Fruit fly (Drosophila melanogaster) whole organism, embryonic: ENCODE measurements around the gene CG2931.
A peak's percentile ranks its signal among the peaks of the same experiment; 100 is the strongest.

Source experiments
- Aef1 ChIP-seq: fragments of 200-800 bp; sonication (Bioruptor generic); IDR thresholded peaks from 3 replicates; pipeline ENCODE4 v1.3.6; 2022; ENCODE audit warnings: missing biosample characterization, missing genetic modification characterization
- CG10209 ChIP-seq: fragments of 200-800 bp; sonication (Bioruptor generic); optimal IDR thresholded peaks from 3 replicates; lab custom pipeline; 2017; ENCODE audit warnings: missing biosample characterization, mild to moderate bottlenecking, missing genetic modification characterization, missing genetic modification reagents
- CG11398 ChIP-seq: fragments of 200-800 bp; sonication (Bioruptor generic); optimal IDR thresholded peaks from 2 replicates; lab custom pipeline; 2016; ENCODE audit warnings: missing biosample characterization, missing genetic modification characterization
- CG12071 ChIP-seq: fragments of 200-800 bp; sonication (Bioruptor generic); optimal IDR thresholded peaks from 3 replicates; lab custom pipeline; 2018; ENCODE audit warnings: missing biosample characterization, mild to moderate bottlenecking, missing genetic modification characterization
- CG12769 ChIP-seq: fragments of 200-800 bp; sonication (Bioruptor generic); optimal IDR thresholded peaks from 2 replicates; lab custom pipeline; 2019; ENCODE audit warnings: missing biosample characterization, mild to moderate bottlenecking, missing genetic modification characterization, moderate library complexity
- CG14965 ChIP-seq: fragments of 200-800 bp; sonication (Bioruptor generic); optimal IDR thresholded peaks from 2 replicates; lab custom pipeline; 2016; ENCODE audit warnings: missing biosample characterization, missing genetic modification characterization, borderline replicate concordance
- CG15601 ChIP-seq: fragments of 200-800 bp; sonication (Bioruptor generic); optimal IDR thresholded peaks from 3 replicates; lab custom pipeline; 2019; ENCODE audit warnings: missing biosample characterization, mild to moderate bottlenecking, missing genetic modification characterization, moderate library complexity
- CG16863 ChIP-seq: fragments of 200-800 bp; sonication (Bioruptor generic); optimal IDR thresholded peaks from 3 replicates; lab custom pipeline; 2016; ENCODE audit warnings: missing biosample characterization, missing genetic modification characterization
- CG18476 ChIP-seq: fragments of 200-800 bp; sonication (Bioruptor generic); optimal IDR thresholded peaks from 2 replicates; lab custom pipeline; 2016; ENCODE audit warnings: missing biosample characterization, mild to moderate bottlenecking, missing genetic modification characterization
- CG2116 ChIP-seq: fragments of 200-800 bp; sonication (Bioruptor generic); optimal IDR thresholded peaks from 3 replicates; lab custom pipeline; 2018; ENCODE audit warnings: missing biosample characterization, mild to moderate bottlenecking, missing genetic modification characterization
- CG2712 ChIP-seq: fragments of 200-800 bp; optimal IDR thresholded peaks from 3 replicates; lab custom pipeline; 2019; ENCODE audit warnings: missing biosample characterization, mild to moderate bottlenecking, missing genetic modification characterization, moderate library complexity
- CG2875 ChIP-seq: fragments of 200-800 bp; sonication (Bioruptor generic); optimal IDR thresholded peaks from 2 replicates; lab custom pipeline; 2017; ENCODE audit warnings: missing biosample characterization, mild to moderate bottlenecking, missing genetic modification characterization, missing genetic modification reagents
- CG2889 ChIP-seq: fragments of 200-800 bp; sonication (Bioruptor generic); IDR thresholded peaks from 3 replicates; pipeline ENCODE4 v1.3.6; 2022; ENCODE audit warnings: missing biosample characterization, missing genetic modification characterization
- CG31441 ChIP-seq: fragments of 200-800 bp; sonication (Bioruptor generic); IDR thresholded peaks from 2 replicates; pipeline ENCODE4 v1.3.6; 2022; ENCODE audit warnings: missing biosample characterization, missing genetic modification characterization
- CG4328 ChIP-seq: fragments of 200-800 bp; sonication (Bioruptor generic); optimal IDR thresholded peaks from 3 replicates; lab custom pipeline; 2017; ENCODE audit warnings: missing biosample characterization, missing genetic modification reagents, missing genetic modification characterization
- CG4707 ChIP-seq: fragments of 200-800 bp; sonication (Bioruptor generic); optimal IDR thresholded peaks from 2 replicates; lab custom pipeline; 2018; ENCODE audit warnings: missing biosample characterization, mild to moderate bottlenecking, missing genetic modification characterization, moderate library complexity
- CG7357 ChIP-seq: fragments of 200-800 bp; sonication (Bioruptor generic); IDR thresholded peaks from 3 replicates; pipeline ENCODE4 v1.3.6; 2022; ENCODE audit warnings: missing biosample characterization, missing genetic modification characterization
- CG7786 ChIP-seq: fragments of 200-800 bp; sonication (Bioruptor generic); optimal IDR thresholded peaks from 2 replicates; lab custom pipeline; 2016; ENCODE audit warnings: missing biosample characterization, missing genetic modification characterization
- CG7987 ChIP-seq: fragments of 200-800 bp; sonication (Bioruptor generic); optimal IDR thresholded peaks from 2 replicates; lab custom pipeline; 2018; ENCODE audit warnings: missing biosample characterization, mild to moderate bottlenecking, missing genetic modification characterization, moderate library complexity
- CG8388 ChIP-seq: fragments of 200-800 bp; sonication (Bioruptor generic); optimal IDR thresholded peaks from 2 replicates; lab custom pipeline; 2019; ENCODE audit warnings: missing biosample characterization, mild to moderate bottlenecking, missing genetic modification characterization, moderate library complexity
- Fer3 ChIP-seq: fragments of 200-800 bp; sonication (Bioruptor generic); optimal IDR thresholded peaks from 2 replicates; lab custom pipeline; 2018; ENCODE audit warnings: missing biosample characterization, mild to moderate bottlenecking, missing genetic modification characterization, moderate library complexity
- H2.0 ChIP-seq: fragments of 200-800 bp; sonication (Bioruptor generic); IDR thresholded peaks from 2 replicates; pipeline ENCODE4 v1.3.6; 2022; ENCODE audit warnings: missing biosample characterization, missing genetic modification characterization
- HLH54F ChIP-seq: fragments of 200-800 bp; sonication (Bioruptor generic); optimal IDR thresholded peaks from 3 replicates; lab custom pipeline; 2016; ENCODE audit warnings: missing biosample characterization, missing genetic modification characterization
- Hr3 ChIP-seq: fragments of 200-800 bp; sonication (Bioruptor generic); optimal IDR thresholded peaks from 3 replicates; lab custom pipeline; 2016; ENCODE audit warnings: missing biosample characterization, missing genetic modification characterization
- Hr78 ChIP-seq, 2 experiments: fragments of 200-800 bp in 1 of 2; fragments of >200 bp in 1 of 2; sonication (Bioruptor generic) in 1 of 2; optimal IDR thresholded peaks; 2 replicates each; lab custom pipeline; 2017 to 2019; ENCODE audit warnings: missing biosample characterization in 2 of 2, missing genetic modification characterization in 2 of 2, mild to moderate bottlenecking in 1 of 2, moderate library complexity in 1 of 2
- Jarid2 ChIP-seq: fragments of 200-800 bp; sonication (Bioruptor generic); optimal IDR thresholded peaks from 3 replicates; lab custom pipeline; 2017; ENCODE audit warnings: mild to moderate bottlenecking, missing biosample characterization, missing genetic modification reagents, missing genetic modification characterization
- MTF-1 ChIP-seq: fragments of 200-800 bp; sonication (Bioruptor generic); optimal IDR thresholded peaks from 2 replicates; lab custom pipeline; 2018; ENCODE audit warnings: missing biosample characterization, mild to moderate bottlenecking, missing genetic modification characterization, borderline replicate concordance
- PHDP ChIP-seq: fragments of 200-800 bp; sonication (Bioruptor generic); optimal IDR thresholded peaks from 3 replicates; lab custom pipeline; 2018; ENCODE audit warnings: missing biosample characterization, mild to moderate bottlenecking, missing genetic modification characterization, moderate library complexity
- Stat92E ChIP-seq, 3 experiments: fragments of >200 bp in 2 of 3; fragments of 200-800 bp in 1 of 3; sonication (Bioruptor generic) in 1 of 3; optimal IDR thresholded peaks; 2 replicates each; lab custom pipeline; 2017 to 2019; ENCODE audit warnings: missing biosample characterization in 3 of 3, missing genetic modification characterization in 3 of 3, mild to moderate bottlenecking in 1 of 3, moderate library complexity in 1 of 3
- Trl ChIP-seq, 3 experiments: fragments of >200 bp in 2 of 3; fragments of 200-800 bp in 1 of 3; sonication (Bioruptor generic) in 1 of 3; optimal IDR thresholded peaks; 2 replicates in 1 of 3; 3 replicates in 2 of 3; lab custom pipeline; 2016 to 2017; ENCODE audit warnings: missing biosample characterization in 1 of 3, missing genetic modification characterization in 1 of 3
- ara ChIP-seq: fragments of 200-800 bp; sonication (Bioruptor generic); IDR thresholded peaks from 2 replicates; pipeline ENCODE4 v1.3.6; 2022; ENCODE audit warnings: missing biosample characterization, missing genetic modification characterization
- ase ChIP-seq: fragments of 200-800 bp; sonication (Bioruptor generic); IDR thresholded peaks from 3 replicates; pipeline ENCODE4 v1.3.6; 2022; ENCODE audit warnings: missing biosample characterization, missing genetic modification characterization
- croc ChIP-seq: fragments of 200-800 bp; sonication (Bioruptor generic); conservative IDR thresholded peaks from 3 replicates; pipeline ENCODE4 v1.3.6; 2022; ENCODE audit warnings: missing biosample characterization, missing genetic modification characterization
- dan ChIP-seq: fragments of 200-800 bp; sonication (Bioruptor generic); IDR thresholded peaks from 2 replicates; pipeline ENCODE4 v1.3.6; 2022; ENCODE audit warnings: missing biosample characterization, missing genetic modification characterization
- gro ChIP-seq: fragments of 200-800 bp; sonication (Bioruptor generic); optimal IDR thresholded peaks from 2 replicates; lab custom pipeline; 2016; ENCODE audit warnings: missing biosample characterization, missing genetic modification characterization
- hkb ChIP-seq, 2 experiments: fragments of 200-800 bp in 1 of 2; fragments of >200 bp in 1 of 2; sonication (Bioruptor generic) in 1 of 2; IDR thresholded peaks in 1 of 2; optimal IDR thresholded peaks in 1 of 2; 2 replicates each; pipeline versions ENCODE4 v1.3.6 to Lab custom; 2017 to 2022; ENCODE audit warnings: missing biosample characterization in 1 of 2, missing genetic modification characterization in 1 of 2
- kah ChIP-seq: fragments of 200-800 bp; sonication (Bioruptor generic); optimal IDR thresholded peaks from 2 replicates; lab custom pipeline; 2018; ENCODE audit warnings: missing biosample characterization, mild to moderate bottlenecking, missing genetic modification characterization
- pros ChIP-seq: fragments of 200-800 bp; sonication (Bioruptor generic); optimal IDR thresholded peaks from 3 replicates; lab custom pipeline; 2019; ENCODE audit warnings: missing biosample characterization, mild to moderate bottlenecking, missing genetic modification characterization, moderate library complexity
- pum ChIP-seq: fragments of 200-800 bp; sonication (Bioruptor generic); optimal IDR thresholded peaks from 2 replicates; lab custom pipeline; 2016; ENCODE audit warnings: missing biosample characterization, missing genetic modification characterization
- row ChIP-seq: fragments of 200-800 bp; sonication (Bioruptor generic); IDR thresholded peaks from 3 replicates; pipeline ENCODE4 v1.3.6; 2022; ENCODE audit warnings: missing biosample characterization, missing genetic modification characterization
- schlank ChIP-seq: fragments of 200-800 bp; sonication (Bioruptor generic); optimal IDR thresholded peaks from 2 replicates; lab custom pipeline; 2018; ENCODE audit warnings: missing biosample characterization, mild to moderate bottlenecking, missing genetic modification characterization
- scrt ChIP-seq: fragments of 200-800 bp; sonication (Bioruptor generic); optimal IDR thresholded peaks from 2 replicates; lab custom pipeline; 2018; ENCODE audit warnings: missing biosample characterization, mild to moderate bottlenecking, missing genetic modification characterization, moderate library complexity
- sens ChIP-seq: fragments of 200-800 bp; sonication (Bioruptor generic); peaks from one replicate; lab custom pipeline; 2016; ENCODE audit warnings: missing biosample characterization, missing genetic modification characterization
- tin ChIP-seq: fragments of 200-800 bp; sonication (Bioruptor generic); optimal IDR thresholded peaks from 3 replicates; lab custom pipeline; 2016; ENCODE audit warnings: missing biosample characterization, missing genetic modification characterization
- tio ChIP-seq: fragments of 200-800 bp; sonication (Bioruptor generic); optimal IDR thresholded peaks from 2 replicates; lab custom pipeline; 2017; ENCODE audit warnings: missing biosample characterization, missing genetic modification characterization, inconsistent platforms
- tll ChIP-seq, 2 experiments: fragments of 200-800 bp in 1 of 2; fragments of >200 bp in 1 of 2; sonication (Bioruptor generic) in 1 of 2; optimal IDR thresholded peaks; 2 replicates each; lab custom pipeline; 2017 to 2019; ENCODE audit warnings: missing biosample characterization in 2 of 2, missing genetic modification characterization in 2 of 2, mild to moderate bottlenecking in 1 of 2, moderate library complexity in 1 of 2
- trem ChIP-seq: fragments of 200-800 bp; optimal IDR thresholded peaks from 3 replicates; lab custom pipeline; 2019; ENCODE audit warnings: missing biosample characterization, mild to moderate bottlenecking, missing genetic modification characterization, moderate library complexity
- ttk ChIP-seq: fragments of 200-800 bp; sonication (Bioruptor generic); IDR thresholded peaks from 2 replicates; pipeline ENCODE4 v2.1.2; 2022; ENCODE audit warnings: missing biosample characterization, missing genetic modification characterization

CG2931 gene

dm6 chr3R:5565623-5566022 lies 2.8 kb downstream of the CG2931 start (continued):
- TF ChIP-seq pros (GFP tag; lab: Kevin White, UChicago) (no peak), gro (GFP tag; lab: Kevin White, UChicago) (peak; percentile 82), CG7357 (GFP tag; lab: Robert Waterston, UW) (peak; percentile 68; the same call in 2 of the 3 replicates), Fer3 (tag; lab: Kevin White, UChicago) (peak; percentile 85), PHDP (tag; lab: Kevin White, UChicago) (peak; percentile 76), tio (no peak), trem (tag; lab: Kevin White, UChicago) (no peak), CG2889 (GFP tag; lab: Robert Waterston, UW) (peak; percentile 73; the same call in 2 of the 3 replicates), Hr3 (GFP tag; lab: Kevin White, UChicago) (peak; percentile 74), CG14965 (peak; percentile 36), CG4707 (peak; percentile 19), Trl (optimal IDR thresholded peaks at IDR 0.05; lab: Kevin White, UChicago) (no peak), Trl (GFP tag; optimal IDR thresholded peaks at IDR 0.05; lab: Kevin White, UChicago) (peak; percentile 37), tll (GFP tag; optimal IDR thresholded peaks at IDR 0.05; lab: Kevin White, UChicago) (no peak), CG10209 (peak; percentile 82), CG15601 (tag; lab: Kevin White, UChicago) (peak; percentile 33), ase (peak; percentile 90), Hr78 (GFP tag; optimal IDR thresholded peaks at IDR 0.05; lab: Kevin White, UChicago) (no peak), ara (GFP tag; lab: Robert Waterston, UW) (peak; percentile 83), tin (GFP tag; lab: Kevin White, UChicago) (peak; percentile 59), croc (GFP tag; lab: Robert Waterston, UW) (peak; percentile 56; the same call in 2 of the 3 replicates), row (peak; percentile 92), Aef1 (GFP tag; lab: Robert Waterston, UW) (peak; percentile 86), hkb (optimal IDR thresholded peaks at IDR 0.05; lab: Kevin White, UChicago) (no peak), hkb (GFP tag; IDR thresholded peaks at IDR 0.05; lab: Robert Waterston, UW) (peak; percentile 92), scrt (GFP tag; lab: Kevin White, UChicago) (peak; percentile 60), dan (0 out of 2 replicates have a peak, but pooled peaks have one; percentile 26), CG16863 (GFP tag; lab: Kevin White, UChicago) (peak; percentile 75), CG12769 (peak; percentile 88), Stat92E (GFP tag; optimal IDR thresholded peaks at IDR 0.05; lab: Kevin White, UChicago) (no peak), CG2116 (GFP tag; lab: Kevin White, UChicago) (peak; percentile 9), schlank (tag; lab: Kevin White, UChicago) (peak; percentile 69), HLH54F (GFP tag; lab: Kevin White, UChicago) (peak; percentile 80), MTF-1 (GFP tag; lab: Kevin White, UChicago) (peak; percentile 40), CG18476 (peak; percentile 65), CG11398 (GFP tag; lab: Kevin White, UChicago) (peak; percentile 49), CG2875 (GFP tag; lab: Kevin White, UChicago) (peak; percentile 40), H2.0 (GFP tag; lab: Robert Waterston, UW) (peak; percentile 85), CG12071 (GFP tag; lab: Kevin White, UChicago) (peak; percentile 78), CG4328 (GFP tag; lab: Kevin White, UChicago) (no peak), CG31441 (no peak; the same call in 1 of the 2 replicates), Jarid2 (GFP tag; lab: Kevin White, UChicago) (no peak), CG7786 (GFP tag; lab: Kevin White, UChicago) (peak; percentile 83), CG7987 (GFP tag; lab: Kevin White, UChicago) (peak; percentile 64), kah (peak; percentile 36), ttk (GFP tag; lab: Robert Waterston, UW) (peak; percentile 84), CG8388 (GFP tag; lab: Kevin White, UChicago) (peak; percentile 75), CG2712 (tag; lab: Kevin White, UChicago) (peak; percentile 77), pum (GFP tag; lab: Kevin White, UChicago) (peak; percentile 75), sens (peak; percentile 96)
